Worm (Caenorhabditis elegans): Measurements from ENCODE around the gene ent-4.

- TF ChIP-seq nhr-12 (tag; optimal IDR thresholded peaks at IDR 0.05) (no peak), nhr-25 (tag; optimal IDR thresholded peaks at IDR 0.05) (no peak), mdl-1 (tag; optimal IDR thresholded peaks at IDR 0.05) (no peak), F13H6.1 (tag; optimal IDR thresholded peaks at IDR 0.05) (no peak), lsy-2 (tag; optimal IDR thresholded peaks at IDR 0.05) (no peak), unc-62 (GFP tag; optimal IDR thresholded peaks at IDR 0.05) (no peak), ama-1 (optimal IDR thresholded peaks at IDR 0.05) (no peak), zag-1 (tag; optimal IDR thresholded peaks at IDR 0.05) (no peak), snpc-4 (tag; optimal IDR thresholded peaks at IDR 0.05) (no peak), fos-1 (tag; optimal IDR thresholded peaks at IDR 0.05) (no peak)
Measured at ce11 chrIV:13742244-13742643, 15.5 kb downstream of the ent-4 start, which contains the start of gene C47A4.3.

Data from whole organism, L2 larva.